Worm (Caenorhabditis elegans) whole organism, L4 larva: ENCODE data around the gene C34E7.3.
A peak's percentile ranks its signal among the peaks of the same experiment; 100 is the strongest.

Source experiments
- F37D6.2 ChIP-seq: sonication (generic microtip); optimal IDR thresholded peaks from 2 replicates; lab custom pipeline; 2016; ENCODE audit warnings: mild to moderate bottlenecking, missing genetic modification characterization, missing compliant biosample characterization
- F44E2.7 ChIP-seq: fragments of 200-800 bp; sonication (Bioruptor generic); IDR thresholded peaks from 2 replicates; pipeline ENCODE4 v2.1.2; 2022; ENCODE audit warnings: missing genetic modification characterization, missing compliant biosample characterization
- F49E8.2 ChIP-seq: sonication (generic microtip); optimal IDR thresholded peaks from 2 replicates; lab custom pipeline; 2016; ENCODE audit warnings: missing compliant biosample characterization, mild to moderate bottlenecking, missing genetic modification characterization, borderline replicate concordance
- T20F7.1 ChIP-seq: fragments of 200-800 bp; sonication (Bioruptor generic); optimal IDR thresholded peaks from 2 replicates; lab custom pipeline; 2018; ENCODE audit warnings: mild to moderate bottlenecking, missing genetic modification characterization, missing compliant biosample characterization
- Y75B8A.6 ChIP-seq: fragments of 200-800 bp; sonication (Bioruptor generic); IDR thresholded peaks from 2 replicates; pipeline ENCODE4 v1.3.6; 2022; ENCODE audit warnings: missing genetic modification reagents, missing genetic modification characterization, missing compliant biosample characterization
- ZK337.2 ChIP-seq: fragments of 200-800 bp; sonication (Bioruptor generic); IDR thresholded peaks from 2 replicates; pipeline ENCODE4 v1.3.6; 2022; ENCODE audit warnings: missing genetic modification reagents, missing genetic modification characterization, missing compliant biosample characterization
- aha-1 ChIP-seq: fragments of 150-350 bp; peaks from one replicate; lab custom pipeline; 2014; ENCODE audit warnings: missing biosample characterization, missing genetic modification characterization
- ama-1 ChIP-seq: fragments of 150-350 bp; optimal IDR thresholded peaks from 2 replicates; lab custom pipeline; 2014; ENCODE audit warnings: inconsistent platforms, mixed read lengths
- attf-4 ChIP-seq: sonication (generic microtip); optimal IDR thresholded peaks from 3 replicates; lab custom pipeline; 2017; ENCODE audit warnings: missing biosample characterization, missing genetic modification characterization
- ceh-28 ChIP-seq: fragments of 150-350 bp; optimal IDR thresholded peaks from 2 replicates; lab custom pipeline; 2014; ENCODE audit warnings: missing biosample characterization, missing genetic modification reagents, missing genetic modification characterization
- ceh-32 ChIP-seq: sonication (generic microtip); optimal IDR thresholded peaks from 2 replicates; lab custom pipeline; 2016; ENCODE audit warnings: mild to moderate bottlenecking, missing genetic modification characterization, missing compliant biosample characterization; ENCODE audit not compliant: poor library complexity
- ceh-44 ChIP-seq: fragments of 200-800 bp; sonication (Bioruptor generic); IDR thresholded peaks from 2 replicates; pipeline ENCODE4 v1.3.6; 2022; ENCODE audit warnings: missing genetic modification reagents, missing genetic modification characterization, missing compliant biosample characterization
- ces-1 ChIP-seq: fragments of 150-350 bp; sonication (generic microtip); optimal IDR thresholded peaks from 4 replicates; lab custom pipeline; 2014; ENCODE audit warnings: missing biosample characterization, missing genetic modification reagents, missing genetic modification characterization
- ctbp-1 ChIP-seq: fragments of 200-800 bp; sonication (Bioruptor generic); IDR thresholded peaks from 2 replicates; pipeline ENCODE4 v1.3.6; 2022; ENCODE audit warnings: missing genetic modification reagents, missing genetic modification characterization, missing compliant biosample characterization
- daf-16 ChIP-seq, 3 experiments: sonication (generic microtip); optimal IDR thresholded peaks; 2 replicates each; lab custom pipeline; 2016 to 2017; ENCODE audit warnings: missing genetic modification characterization in 3 of 3, missing genetic modification reagents in 3 of 3, mild to moderate bottlenecking in 2 of 3, missing compliant biosample characterization in 2 of 3, missing biosample characterization in 1 of 3, moderate library complexity in 1 of 3
- daf-19 ChIP-seq: fragments of 200-800 bp; sonication (Bioruptor generic); conservative IDR thresholded peaks from 2 replicates; pipeline ENCODE4 v1.3.6; 2022; ENCODE audit warnings: missing genetic modification characterization, missing compliant biosample characterization
- dmd-9 ChIP-seq: fragments of 200-800 bp; sonication (Bioruptor generic); IDR thresholded peaks from 2 replicates; pipeline ENCODE4 v1.3.6; 2022; ENCODE audit warnings: missing genetic modification reagents, missing genetic modification characterization, missing compliant biosample characterization
- dpl-1 ChIP-seq: fragments of 150-350 bp; optimal IDR thresholded peaks from 2 replicates; lab custom pipeline; 2014; ENCODE audit warnings: missing biosample characterization, missing genetic modification reagents, missing genetic modification characterization
- duxl-1 ChIP-seq: sonication (generic microtip); optimal IDR thresholded peaks from 2 replicates; lab custom pipeline; 2016; ENCODE audit warnings: mild to moderate bottlenecking, missing genetic modification characterization, moderate library complexity, missing compliant biosample characterization; ENCODE audit not compliant: poor library complexity
- egl-27 ChIP-seq: sonication (generic microtip); optimal IDR thresholded peaks from 3 replicates; lab custom pipeline; 2017; ENCODE audit warnings: missing biosample characterization, missing genetic modification reagents, missing genetic modification characterization
- egl-43 ChIP-seq: fragments of 200-800 bp; sonication (Bioruptor generic); IDR thresholded peaks from 2 replicates; pipeline ENCODE4 v1.3.6; 2022; ENCODE audit warnings: missing genetic modification reagents, missing genetic modification characterization, missing compliant biosample characterization
- hif-1 ChIP-seq, 2 experiments: sonication (generic microtip); optimal IDR thresholded peaks; 2 replicates each; lab custom pipeline; 2016 to 2017; ENCODE audit warnings: missing compliant biosample characterization in 2 of 2, missing genetic modification characterization in 2 of 2, missing genetic modification reagents in 2 of 2, missing genotype in 2 of 2, mild to moderate bottlenecking in 1 of 2
- hmg-1.1 ChIP-seq: fragments of 200-800 bp; sonication (Bioruptor generic); IDR thresholded peaks from 2 replicates; pipeline ENCODE4 v1.3.6; 2022; ENCODE audit warnings: missing genetic modification reagents, missing genetic modification characterization, missing compliant biosample characterization
- lin-1 ChIP-seq: fragments of 200-800 bp; sonication (Bioruptor generic); IDR thresholded peaks from 2 replicates; pipeline ENCODE4 v1.3.6; 2022; ENCODE audit warnings: missing genetic modification reagents, missing genetic modification characterization, missing compliant biosample characterization
- lin-13 ChIP-seq: fragments of 150-350 bp; optimal IDR thresholded peaks from 2 replicates; lab custom pipeline; 2014; ENCODE audit warnings: missing biosample characterization, missing genetic modification reagents, missing genetic modification characterization
- lin-38 ChIP-seq: fragments of 200-800 bp; sonication (Bioruptor generic); IDR thresholded peaks from 2 replicates; pipeline ENCODE4 v1.3.6; 2022; ENCODE audit warnings: missing genetic modification reagents, missing genetic modification characterization, missing compliant biosample characterization
- lir-3 ChIP-seq: sonication (generic microtip); optimal IDR thresholded peaks from 2 replicates; lab custom pipeline; 2016; ENCODE audit warnings: mild to moderate bottlenecking, missing genetic modification characterization, missing compliant biosample characterization
- madf-9 ChIP-seq: fragments of 200-800 bp; sonication (Bioruptor generic); conservative IDR thresholded peaks from 2 replicates; pipeline ENCODE4 v1.3.6; 2022; ENCODE audit warnings: missing genetic modification reagents, missing genetic modification characterization, missing compliant biosample characterization
- mdl-1 ChIP-seq, 2 experiments: fragments of 150-350 bp in 1 of 2; sonication (generic microtip) in 1 of 2; optimal IDR thresholded peaks; 2 replicates each; lab custom pipeline; 2014 to 2017; ENCODE audit warnings: missing biosample characterization in 2 of 2, missing genetic modification characterization in 2 of 2
- mes-2 ChIP-seq: sonication (generic microtip); optimal IDR thresholded peaks from 2 replicates; lab custom pipeline; 2016; ENCODE audit warnings: missing genotype, mild to moderate bottlenecking, missing genetic modification characterization, missing compliant biosample characterization; ENCODE audit not compliant: poor library complexity, severe bottlenecking
- nhr-111 ChIP-seq: fragments of 200-800 bp; sonication (Bioruptor generic); optimal IDR thresholded peaks from 2 replicates; lab custom pipeline; 2018; ENCODE audit warnings: mild to moderate bottlenecking, missing genetic modification characterization, missing compliant biosample characterization
- nhr-6 ChIP-seq: fragments of 150-350 bp; optimal IDR thresholded peaks from 2 replicates; lab custom pipeline; 2014; ENCODE audit warnings: missing biosample characterization, missing genetic modification characterization
- nhr-76 ChIP-seq: fragments of 150-350 bp; optimal IDR thresholded peaks from 2 replicates; lab custom pipeline; 2014; ENCODE audit warnings: missing biosample characterization, missing genetic modification characterization
- pha-4 ChIP-seq, 2 experiments: fragments of 150-350 bp in 1 of 2; fragments of 200-800 bp in 1 of 2; sonication (Bioruptor generic) in 1 of 2; IDR thresholded peaks in 1 of 2; optimal IDR thresholded peaks in 1 of 2; 2 replicates each; pipeline versions ENCODE4 v1.3.6 to Lab custom; 2014 to 2022; ENCODE audit warnings: missing genetic modification characterization in 2 of 2, missing genetic modification reagents in 2 of 2, missing biosample characterization in 1 of 2, missing compliant biosample characterization in 1 of 2
- php-3 ChIP-seq: fragments of 200-800 bp; sonication (Bioruptor generic); IDR thresholded peaks from 2 replicates; pipeline ENCODE4 v1.3.6; 2022; ENCODE audit warnings: missing genetic modification reagents, missing genetic modification characterization, missing compliant biosample characterization
- pqm-1 ChIP-seq: sonication (generic microtip); optimal IDR thresholded peaks from 2 replicates; lab custom pipeline; 2017; ENCODE audit warnings: missing biosample characterization, missing genetic modification characterization
- rbr-2 ChIP-seq: sonication (generic microtip); optimal IDR thresholded peaks from 2 replicates; lab custom pipeline; 2016; ENCODE audit warnings: missing genotype, missing genetic modification characterization, missing compliant biosample characterization
- spr-1 ChIP-seq: sonication (generic microtip); optimal IDR thresholded peaks from 2 replicates; lab custom pipeline; 2016; ENCODE audit warnings: mild to moderate bottlenecking, missing genetic modification characterization, missing compliant biosample characterization
- spr-3 ChIP-seq: fragments of 200-800 bp; sonication (Bioruptor generic); optimal IDR thresholded peaks from 2 replicates; lab custom pipeline; 2018; ENCODE audit warnings: mild to moderate bottlenecking, missing genetic modification characterization, missing compliant biosample characterization
- tra-1 ChIP-seq: fragments of 200-800 bp; sonication (Bioruptor generic); IDR thresholded peaks from 2 replicates; pipeline ENCODE4 v1.3.6; 2022; ENCODE audit warnings: missing genetic modification reagents, missing genetic modification characterization, missing compliant biosample characterization
- unc-130 ChIP-seq: sonication (generic microtip); optimal IDR thresholded peaks from 2 replicates; lab custom pipeline; 2016; ENCODE audit warnings: missing genetic modification reagents, missing genetic modification characterization, missing compliant biosample characterization
- unc-62 ChIP-seq, 3 experiments: fragments of 150-350 bp in 1 of 3; sonication (generic microtip); optimal IDR thresholded peaks in 2 of 3; peaks in 1 of 3; 1 replicate in 1 of 3; 2 replicates in 2 of 3; lab custom pipeline; 2014 to 2017; ENCODE audit warnings: missing biosample characterization in 3 of 3, missing genetic modification characterization in 3 of 3, missing genetic modification reagents in 3 of 3, missing genotype in 1 of 3
- zfp-3 ChIP-seq: fragments of 200-800 bp; sonication (Bioruptor generic); conservative IDR thresholded peaks from 2 replicates; pipeline ENCODE4 v1.3.6; 2022; ENCODE audit warnings: missing genetic modification reagents, missing genetic modification characterization, missing compliant biosample characterization

The C34E7.3 gene

DNA sequence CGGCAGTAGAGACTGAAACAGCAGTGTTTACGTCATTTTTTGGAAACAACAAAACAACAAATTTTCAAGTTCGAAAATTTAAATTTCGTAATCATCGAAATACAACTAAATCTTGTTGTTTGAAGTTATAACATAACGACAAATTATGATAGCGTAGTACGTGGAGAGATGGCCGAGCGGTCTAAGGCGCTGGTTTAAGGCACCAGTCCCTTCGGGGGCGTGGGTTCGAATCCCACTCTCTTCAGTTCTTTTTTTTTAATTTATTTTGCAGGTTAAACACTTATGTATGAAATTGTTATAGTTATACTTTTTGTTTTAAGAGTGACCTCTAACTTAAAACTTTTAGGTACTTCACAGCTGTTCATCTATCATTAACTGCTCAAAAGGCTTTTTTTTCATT, 12.2 kb downstream of the C34E7.3 start (continued):
- TF ChIP-seq daf-16 (GFP tag; optimal IDR thresholded peaks at IDR 0.05; lab: Kevin White, UChicago) (no peak), daf-16 (tag; optimal IDR thresholded peaks at IDR 0.05; lab: Kevin White, UChicago) (peak; percentile 47), F44E2.7 (GFP tag; lab: Robert Waterston, UW) (no peak), ctbp-1 (GFP tag; lab: Robert Waterston, UW) (no peak), egl-43 (GFP tag; lab: Robert Waterston, UW) (peak; percentile 28; the same call in 1 of the 2 replicates), spr-3 (no peak), tra-1 (GFP tag; lab: Robert Waterston, UW) (no peak), spr-1 (no peak), pha-4 (GFP tag; IDR thresholded peaks at IDR 0.05; lab: Robert Waterston, UW) (no peak; the same call in 1 of the 2 replicates), pha-4 (tag; optimal IDR thresholded peaks at IDR 0.05; lab: Kevin White, UChicago) (no peak), lin-38 (GFP tag; lab: Robert Waterston, UW) (peak; percentile 57), Y75B8A.6 (no peak), dmd-9 (GFP tag; lab: Robert Waterston, UW) (no peak), nhr-111 (GFP tag; lab: Kevin White, UChicago) (no peak), ces-1 (GFP tag; lab: Kevin White, UChicago) (no peak), duxl-1 (peak; percentile 33), mes-2 (tag; lab: Kevin White, UChicago) (no peak), hmg-1.1 (GFP tag; lab: Robert Waterston, UW) (0 out of 2 replicates have a peak, but pooled peaks have one; percentile 36), ceh-28 (tag; lab: Kevin White, UChicago) (no peak), rbr-2 (tag; lab: Kevin White, UChicago) (no peak), T20F7.1 (GFP tag; lab: Kevin White, UChicago) (no peak)

DNA sequence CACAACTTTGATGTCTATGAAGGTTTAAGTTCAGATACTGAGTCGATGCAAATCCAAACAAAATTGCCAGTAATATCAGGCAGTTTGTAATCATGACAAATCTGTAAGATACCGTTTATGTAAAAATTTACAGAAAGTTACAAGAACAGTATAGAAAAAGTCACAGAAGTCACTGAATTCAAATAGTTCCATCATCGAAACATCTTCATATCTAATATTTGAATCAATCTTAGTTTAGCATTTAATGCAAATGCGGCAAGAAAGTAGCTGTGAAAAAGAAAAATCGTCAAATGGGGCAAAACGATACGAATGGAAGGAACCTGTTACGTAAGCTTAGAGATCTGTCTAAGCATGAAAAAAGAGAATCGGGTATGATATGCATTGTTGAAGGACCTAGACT, 13.1 kb downstream of the C34E7.3 start, which contains the start of gene gmap-2:
TSS of gene gmap-2 (minus strand) at position 101 of the 400 bp plus-strand sequence.
- no peak for TF ChIP-seq lin-13 (GFP tag; lab: Kevin White, UChicago)
- TF ChIP-seq dpl-1 (GFP tag; lab: Kevin White, UChicago): no peak
- no peak for TF ChIP-seq zfp-3 (GFP tag; lab: Robert Waterston, UW)
- no peak for TF ChIP-seq hmg-1.1 (GFP tag; lab: Robert Waterston, UW)
- no peak for TF ChIP-seq F37D6.2 (tag; lab: Kevin White, UChicago)
- TF ChIP-seq tra-1 (GFP tag; lab: Robert Waterston, UW): no peak
- no peak for TF ChIP-seq nhr-6 (tag; lab: Kevin White, UChicago)
- no peak for TF ChIP-seq ceh-28 (tag; lab: Kevin White, UChicago)
- TF ChIP-seq lir-3 (tag; lab: Kevin White, UChicago): no peak
- TF ChIP-seq attf-4 (tag; lab: Kevin White, UChicago): no peak
- no peak for TF ChIP-seq F49E8.2 (tag; lab: Kevin White, UChicago)
- TF ChIP-seq egl-43 (GFP tag; lab: Robert Waterston, UW): no peak
- TF ChIP-seq nhr-76: no peak
- TF ChIP-seq pqm-1 (tag; lab: Kevin White, UChicago): no peak

DNA sequence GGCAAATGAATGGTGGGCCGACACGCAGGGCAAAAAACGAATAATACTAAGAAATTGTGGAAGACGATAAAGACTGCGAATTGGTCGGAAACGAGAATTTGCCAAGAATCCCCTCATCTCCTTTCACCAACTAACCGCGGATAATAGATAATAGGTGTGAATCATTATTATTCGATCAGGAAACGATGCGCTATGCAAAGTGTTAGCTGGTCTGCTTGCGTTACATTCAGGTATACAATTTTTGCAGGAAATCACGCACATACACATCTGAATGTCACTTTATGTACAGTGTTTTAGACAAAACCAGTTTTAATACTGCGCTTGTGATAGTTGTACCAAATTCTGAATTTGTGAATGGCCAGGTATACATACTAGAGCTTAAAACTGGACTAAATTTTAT, 14.6 kb downstream of the C34E7.3 start:
- TF ChIP-seq unc-62 (GFP tag; optimal IDR thresholded peaks at IDR 0.05 in 1 of 2; lab: Kevin White, UChicago): peak in 1 of 2 experiments; percentile 54
- TF ChIP-seq unc-62 (tag; optimal IDR thresholded peaks at IDR 0.05; lab: Kevin White, UChicago): no peak
- no peak for TF ChIP-seq unc-130
- TF ChIP-seq mdl-1 (tag; optimal IDR thresholded peaks at IDR 0.05; lab: Kevin White, UChicago): no peak
- TF ChIP-seq aha-1: peak; percentile 97

DNA sequence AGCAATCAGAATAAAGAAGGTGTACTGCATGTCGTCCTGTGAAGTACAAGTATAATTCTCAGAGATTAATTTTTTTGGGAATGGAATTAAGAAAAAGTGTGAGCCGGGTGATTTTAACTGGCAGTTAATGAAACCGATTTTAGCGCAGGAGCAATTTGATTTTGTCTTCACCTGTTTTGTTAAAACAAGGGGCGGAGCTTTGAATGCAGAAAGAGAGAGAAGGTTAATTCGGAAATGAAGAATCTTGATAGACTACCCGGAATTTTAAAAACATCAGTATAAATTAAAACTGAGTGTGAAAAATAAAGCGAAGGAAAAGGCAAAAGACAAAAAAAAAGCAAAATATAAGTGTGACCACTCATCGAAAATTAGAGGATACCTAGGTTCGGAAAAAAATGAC, 16.5 kb downstream of the C34E7.3 start, which contains the start of gene C05E7.3:
TSS of gene C05E7.3 (minus strand) at position 101 of the 400 bp plus-strand sequence.
- TF ChIP-seq egl-27 (no peak), ZK337.2 (GFP tag; lab: Robert Waterston, UW) (no peak), hif-1 (tag; optimal IDR thresholded peaks at IDR 0.05; lab: Kevin White, UChicago) (no peak), lin-13 (GFP tag; lab: Kevin White, UChicago) (no peak), pha-4 (GFP tag; IDR thresholded peaks at IDR 0.05; lab: Robert Waterston, UW) (no peak), pha-4 (tag; optimal IDR thresholded peaks at IDR 0.05; lab: Kevin White, UChicago) (no peak), nhr-76 (no peak), php-3 (GFP tag; lab: Robert Waterston, UW) (no peak), hmg-1.1 (GFP tag; lab: Robert Waterston, UW) (no peak), daf-19 (GFP tag; lab: Robert Waterston, UW) (no peak), ceh-32 (tag; lab: Kevin White, UChicago) (no peak), ama-1 (lab: Kevin White, UChicago) (no peak), lin-1 (GFP tag; lab: Robert Waterston, UW) (no peak), zfp-3 (GFP tag; lab: Robert Waterston, UW) (no peak), ceh-44 (GFP tag; lab: Robert Waterston, UW) (no peak), madf-9 (GFP tag; lab: Robert Waterston, UW) (no peak), mdl-1 (tag; optimal IDR thresholded peaks at IDR 0.05; lab: Kevin White, UChicago) (no peak)
